Worm (Caenorhabditis elegans): ENCODE results near the gene F59D12.5.

F59D12.5 gene

ce11 chrX:15607498-15608019 is 39.6 kb downstream of the F59D12.5 start, which contains the start of gene nipi-3 (continued):
- TF ChIP-seq aptf-2 (GFP tag; conservative IDR thresholded peaks at IDR 0.05): no peak
- TF ChIP-seq Y53G8AR.9 (GFP tag; conservative IDR thresholded peaks at IDR 0.05): 0 out of 2 replicates have a peak, but pooled peaks have one; percentile 41
- TF ChIP-seq zim-3 (tag; optimal IDR thresholded peaks at IDR 0.05): no peak
- TF ChIP-seq mes-4 (tag; optimal IDR thresholded peaks at IDR 0.05): no peak
- peak; percentile 92 for TF ChIP-seq pha-4 (tag; optimal IDR thresholded peaks at IDR 0.05)
- no peak for TF ChIP-seq athp-1 (tag; optimal IDR thresholded peaks at IDR 0.05)
- no peak for TF ChIP-seq ceh-58 (GFP tag; IDR thresholded peaks at IDR 0.05)
- TF ChIP-seq tbp1 (GFP tag; optimal IDR thresholded peaks at IDR 0.05): peak; percentile 63
- no peak for TF ChIP-seq F49E8.2 (tag; optimal IDR thresholded peaks at IDR 0.05; ENCODE audit: insufficient read depth)
- TF ChIP-seq repo-1 (tag; optimal IDR thresholded peaks at IDR 0.05): no peak
- peak; percentile 90 for TF ChIP-seq pbrm-1 (GFP tag; IDR thresholded peaks at IDR 0.05)
- no peak for TF ChIP-seq akir-1 (GFP tag; optimal IDR thresholded peaks at IDR 0.05)
- no peak for TF ChIP-seq nhr-179 (tag; optimal IDR thresholded peaks at IDR 0.05)
- no peak for TF ChIP-seq tbx-9 (tag; optimal IDR thresholded peaks at IDR 0.05; ENCODE audit: borderline replicate concordance)
- peak; percentile 94 for TF ChIP-seq zfh-2 (GFP tag; conservative IDR thresholded peaks at IDR 0.05)
- TF ChIP-seq let-526 (GFP tag; IDR thresholded peaks at IDR 0.05): peak; percentile 88
- TF ChIP-seq lsl-1 (GFP tag; optimal IDR thresholded peaks at IDR 0.05): no peak
- no peak for TF ChIP-seq cebp-2 (GFP tag; IDR thresholded peaks at IDR 0.05)
- peak; percentile 87 for TF ChIP-seq ztf-22 (GFP tag; optimal IDR thresholded peaks at IDR 0.05)
- no peak for TF ChIP-seq nhr-27 (tag; optimal IDR thresholded peaks at IDR 0.05)
- TF ChIP-seq dox-1 (GFP tag; IDR thresholded peaks at IDR 0.05): peak; percentile 87
- no peak for TF ChIP-seq hrde-1 (tag; optimal IDR thresholded peaks at IDR 0.05; ENCODE audit: borderline replicate concordance)
- peak; percentile 100 for TF ChIP-seq cebp-1 (GFP tag; IDR thresholded peaks at IDR 0.05)
- peak; percentile 100 for TF ChIP-seq cebp-1 (tag; optimal IDR thresholded peaks at IDR 0.05)
- peak; percentile 83 for TF ChIP-seq chd-7 (tag; optimal IDR thresholded peaks at IDR 0.05)
- no peak for TF ChIP-seq T07F8.4 (tag; optimal IDR thresholded peaks at IDR 0.05)
- peak; percentile 92 for TF ChIP-seq K12H6.12 (tag; optimal IDR thresholded peaks at IDR 0.05)
- no peak for TF ChIP-seq ztf-28 (GFP tag; IDR thresholded peaks at IDR 0.05)
- peak; percentile 18 for TF ChIP-seq snpc-4 (GFP tag; optimal IDR thresholded peaks at IDR 0.05)
- TF ChIP-seq snpc-4 (tag; optimal IDR thresholded peaks at IDR 0.05): peak; percentile 13 to 74 (median 66)
- TF ChIP-seq hmg-1.2 (GFP tag; IDR thresholded peaks at IDR 0.05): peak; percentile 65
- no peak for TF ChIP-seq sdz-38 (tag; optimal IDR thresholded peaks at IDR 0.05)
- TF ChIP-seq hlh-12 (tag; optimal IDR thresholded peaks at IDR 0.05): no peak
- peak; percentile 75 for TF ChIP-seq gei-17 (GFP tag; optimal IDR thresholded peaks at IDR 0.05)
- no peak for TF ChIP-seq F33H1.4 (GFP tag; IDR thresholded peaks at IDR 0.05)
- no peak for TF ChIP-seq Y79H2A.3 (GFP tag; conservative IDR thresholded peaks at IDR 0.05)
- peak; percentile 73 for TF ChIP-seq B0336.3 (GFP tag; IDR thresholded peaks at IDR 0.05)
- TF ChIP-seq F55B11.4 (tag; optimal IDR thresholded peaks at IDR 0.05; ENCODE audit: borderline replicate concordance, insufficient read depth): no peak
- TF ChIP-seq attf-3 (GFP tag; conservative IDR thresholded peaks at IDR 0.05): peak; percentile 31; the same call in 1 of the 2 replicates
- peak; percentile 77 for TF ChIP-seq hsf-1 (GFP tag; IDR thresholded peaks at IDR 0.05)
- TF ChIP-seq F10E7.11 (tag; optimal IDR thresholded peaks at IDR 0.05): no peak
- TF ChIP-seq dpff-1 (tag; optimal IDR thresholded peaks at IDR 0.05): no peak
- peak; percentile 77; the same call in 1 of the 2 replicates for TF ChIP-seq Y95B8A.8 (GFP tag; IDR thresholded peaks at IDR 0.05)
- no peak for TF ChIP-seq snpc-1.3 (tag; optimal IDR thresholded peaks at IDR 0.05; ENCODE audit: insufficient read depth)
- TF ChIP-seq C06A6.2 (GFP tag; conservative IDR thresholded peaks at IDR 0.05): peak; percentile 87
- TF ChIP-seq F57A8.1 (GFP tag; optimal IDR thresholded peaks at IDR 0.05): no peak
- peak; percentile 69; the same call in 1 of the 2 replicates for TF ChIP-seq Y56A3A.18 (GFP tag; IDR thresholded peaks at IDR 0.05)
- 0 out of 2 replicates have a peak, but pooled peaks have one; percentile 17 for TF ChIP-seq Y67H2A.10 (GFP tag; conservative IDR thresholded peaks at IDR 0.05)
